Worm (Caenorhabditis elegans): ENCODE data around the gene twk-26.

The twk-26 gene

DNA sequence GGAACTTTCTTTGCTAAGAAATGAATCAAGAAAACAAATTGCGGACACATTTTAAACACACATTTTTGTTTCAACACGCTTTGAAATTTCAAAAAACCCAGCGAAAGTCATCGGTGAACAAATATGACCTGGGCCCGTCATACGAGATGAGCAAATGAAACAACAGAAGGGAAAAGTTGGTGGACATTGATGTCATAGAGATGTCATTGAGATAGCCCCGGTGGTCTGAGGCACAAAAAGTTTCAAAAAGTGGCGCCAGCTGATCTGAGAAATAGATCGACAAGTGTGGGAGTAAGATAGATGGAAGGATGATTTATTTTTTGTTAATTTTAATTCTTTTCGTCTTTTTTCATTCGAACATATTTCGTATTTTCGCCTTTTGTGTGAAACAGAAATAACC lies 5.9 kb downstream of the twk-26 start:
- TF ChIP-seq efl-1 (optimal IDR thresholded peaks at IDR 0.05) (no peak), efl-1 (GFP tag; optimal IDR thresholded peaks at IDR 0.05 in 1 of 2) (peak in 1 of 2 experiments; percentile 60), rnt-1 (tag; optimal IDR thresholded peaks at IDR 0.05) (peak; percentile 68), nhr-28 (tag; optimal IDR thresholded peaks at IDR 0.05) (no peak), irx-1 (tag; optimal IDR thresholded peaks at IDR 0.05) (no peak), lin-14 (GFP tag; optimal IDR thresholded peaks at IDR 0.05) (peak; percentile 20)

DNA sequence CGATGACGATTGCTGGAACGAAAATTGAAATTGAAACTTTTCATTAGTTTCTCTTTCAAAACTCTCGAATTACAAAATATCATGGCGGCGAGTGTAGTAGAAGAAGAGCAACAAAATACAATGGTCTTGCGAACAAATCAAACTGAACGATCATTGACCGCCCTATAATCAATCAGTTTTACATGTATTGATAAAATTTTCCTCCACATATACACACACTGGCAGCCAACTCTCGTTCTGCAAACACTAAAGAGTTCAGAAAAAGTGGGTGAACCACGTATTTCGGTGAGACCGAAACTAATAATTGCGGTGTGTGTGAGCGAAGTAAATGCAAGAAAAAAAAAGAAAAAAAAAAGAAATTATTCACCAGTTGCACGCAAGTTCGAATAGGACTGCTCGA lies 7.4 kb downstream of the twk-26 start:
- TF ChIP-seq C04F5.9 (tag; optimal IDR thresholded peaks at IDR 0.05) (no peak), nhr-85 (tag) (peak; percentile 31), xbp-1 (tag; optimal IDR thresholded peaks at IDR 0.05) (no peak), hlh-17 (GFP tag; optimal IDR thresholded peaks at IDR 0.05; ENCODE audit: borderline replicate concordance) (no peak), nhr-77 (tag; optimal IDR thresholded peaks at IDR 0.05) (no peak)

ce11 chrX:3045466-3045865 lies 9.2 kb downstream of the twk-26 start, which contains the start of gene cnnm-3:
Gene cnnm-3, minus strand, starts transcription at chrX:3045847.
- TF ChIP-seq lin-35 (GFP tag; optimal IDR thresholded peaks at IDR 0.05) (no peak), blmp-1 (tag; optimal IDR thresholded peaks at IDR 0.05) (no peak), fkh-4 (tag; optimal IDR thresholded peaks at IDR 0.05; ENCODE audit: borderline replicate concordance) (no peak), lin-13 (GFP tag; optimal IDR thresholded peaks at IDR 0.05) (no peak), egl-13 (tag; optimal IDR thresholded peaks at IDR 0.05) (no peak), nhr-20 (tag; optimal IDR thresholded peaks at IDR 0.05) (no peak), snu-23 (GFP tag; optimal IDR thresholded peaks at IDR 0.05) (no peak), ceh-90 (tag; optimal IDR thresholded peaks at IDR 0.05) (no peak), ama-1 (optimal IDR thresholded peaks at IDR 0.05) (no peak), elt-3 (tag; optimal IDR thresholded peaks at IDR 0.05) (no peak)

ce11 chrX:3040609-3041008 lies 14.0 kb downstream of the twk-26 start:
- TF ChIP-seq rnt-1 (tag; optimal IDR thresholded peaks at IDR 0.05): peak; percentile 6
- TF ChIP-seq jun-1 (tag; optimal IDR thresholded peaks at IDR 0.05): no peak
- peak; percentile 62 for TF ChIP-seq lin-14 (GFP tag; optimal IDR thresholded peaks at IDR 0.05)
- TF ChIP-seq efl-1 (optimal IDR thresholded peaks at IDR 0.05): no peak
- TF ChIP-seq efl-1 (GFP tag; optimal IDR thresholded peaks at IDR 0.05 in 1 of 2): peak in 1 of 2 experiments; percentile 72

DNA sequence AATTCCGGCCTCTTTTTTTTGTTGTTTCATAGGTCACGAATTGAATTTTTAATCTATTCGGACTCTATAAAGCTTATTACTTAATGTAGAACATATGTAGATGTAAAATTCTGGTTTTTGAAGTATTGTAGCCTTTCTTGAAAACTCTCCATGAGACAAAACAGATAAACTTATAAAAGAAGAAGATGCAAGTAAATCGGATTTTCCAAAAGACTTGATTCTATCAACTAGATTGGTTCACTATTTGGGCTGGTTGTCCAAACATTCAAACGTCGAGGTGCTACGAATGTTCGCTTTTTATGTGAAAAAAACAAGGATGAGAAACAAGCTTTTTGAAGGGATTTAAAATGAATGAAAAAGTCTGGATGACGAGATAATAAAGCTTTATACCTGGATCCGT lies 14.6 kb downstream of the twk-26 start:
- TF ChIP-seq nhr-11 (tag; optimal IDR thresholded peaks at IDR 0.05) (no peak), ces-1 (GFP tag; optimal IDR thresholded peaks at IDR 0.05) (peak; percentile 15), C16A3.4 (tag; optimal IDR thresholded peaks at IDR 0.05) (no peak), lin-14 (GFP tag; optimal IDR thresholded peaks at IDR 0.05) (peak; percentile 20)

ce11 chrX:3035972-3036379 lies 18.6 kb downstream of the twk-26 start:
- TF ChIP-seq dpl-1 (GFP tag; optimal IDR thresholded peaks at IDR 0.05) (peak; percentile 10 to 49 (median 46)), ceh-63 (GFP tag; optimal IDR thresholded peaks at IDR 0.05) (peak; percentile 76), grh-1 (GFP tag; IDR thresholded peaks at IDR 0.05) (peak; percentile 83), nhr-20 (tag; optimal IDR thresholded peaks at IDR 0.05) (peak; percentile 94), fkh-4 (tag; optimal IDR thresholded peaks at IDR 0.05; ENCODE audit: borderline replicate concordance) (peak; percentile 66), ceh-8 (GFP tag; optimal IDR thresholded peaks at IDR 0.05) (peak; percentile 96), mab-9 (GFP tag; IDR thresholded peaks at IDR 0.05) (peak; percentile 89), ztf-4 (tag; optimal IDR thresholded peaks at IDR 0.05) (peak; percentile 83), pag-3 (tag; optimal IDR thresholded peaks at IDR 0.05; ENCODE audit: borderline replicate concordance, insufficient read depth) (no peak), ceh-90 (tag; optimal IDR thresholded peaks at IDR 0.05) (peak; percentile 28), fos-1 (tag; optimal IDR thresholded peaks at IDR 0.05) (peak; percentile 88), irx-1 (tag; optimal IDR thresholded peaks at IDR 0.05) (peak; percentile 92), jun-1 (tag; optimal IDR thresholded peaks at IDR 0.05) (peak; percentile 90), tbx-2 (tag; optimal IDR thresholded peaks at IDR 0.05) (peak; percentile 92), dsc-1 (tag; optimal IDR thresholded peaks at IDR 0.05) (peak; percentile 98), sptf-1 (tag; optimal IDR thresholded peaks at IDR 0.05) (no peak), swsn-7 (tag; optimal IDR thresholded peaks at IDR 0.05) (peak; percentile 94), zag-1 (tag; optimal IDR thresholded peaks at IDR 0.05) (no peak), lin-15B (tag; optimal IDR thresholded peaks at IDR 0.05) (no peak), unc-86 (tag; optimal IDR thresholded peaks at IDR 0.05) (peak; percentile 87), hlh-4 (tag; optimal IDR thresholded peaks at IDR 0.05) (no peak), lin-13 (GFP tag; optimal IDR thresholded peaks at IDR 0.05) (peak; percentile 84), ces-1 (GFP tag; optimal IDR thresholded peaks at IDR 0.05) (no peak), lin-35 (GFP tag; optimal IDR thresholded peaks at IDR 0.05) (peak; percentile 64 to 84), snu-23 (GFP tag; optimal IDR thresholded peaks at IDR 0.05) (peak; percentile 98), unc-62 (GFP tag; optimal IDR thresholded peaks at IDR 0.05) (no peak), nhr-237 (tag; optimal IDR thresholded peaks at IDR 0.05) (peak; percentile 31)
